Worm (Caenorhabditis elegans): ENCODE data around the gene timm-17B.2.

DNA sequence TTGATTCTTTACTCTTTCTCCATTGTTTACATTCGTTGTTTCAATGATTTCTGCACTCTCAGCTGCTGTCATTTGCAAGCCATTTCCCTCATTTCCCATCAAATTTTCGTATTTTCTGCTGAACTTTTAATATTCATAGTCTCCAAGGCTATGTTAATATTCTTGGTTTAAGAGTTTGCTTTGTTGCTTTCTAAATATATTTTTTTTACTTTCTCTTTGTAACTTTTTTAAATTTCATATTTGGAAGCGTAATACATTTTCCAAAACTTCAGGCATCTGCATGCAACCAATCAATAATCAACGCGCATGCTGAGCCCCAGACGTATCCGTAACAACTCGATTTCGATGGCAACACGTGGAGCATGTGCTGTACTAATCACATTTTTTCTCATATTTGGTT is 35.6 kb upstream of the timm-17B.2 start, which contains the start of gene sqv-1:
- TF ChIP-seq ama-1 (optimal IDR thresholded peaks at IDR 0.05) (no peak), B0310.2 (tag; optimal IDR thresholded peaks at IDR 0.05) (no peak), ceh-36 (tag; optimal IDR thresholded peaks at IDR 0.05) (no peak), tbx-11 (GFP tag; IDR thresholded peaks at IDR 0.05) (no peak), F13C5.2 (tag; optimal IDR thresholded peaks at IDR 0.05) (no peak), hmg-4 (GFP tag; optimal IDR thresholded peaks at IDR 0.05) (no peak), tra-4 (tag; optimal IDR thresholded peaks at IDR 0.05) (no peak), pes-1 (GFP tag; IDR thresholded peaks at IDR 0.05) (no peak)
